Worm (Caenorhabditis elegans) whole organism, L2 larva: ENCODE measurements around the gene F26A1.1.

Source experiments
- F13H6.1 ChIP-seq: sonication (generic microtip); optimal IDR thresholded peaks from 2 replicates; lab custom pipeline; 2016; ENCODE audit warnings: missing genetic modification characterization, missing compliant biosample characterization
- R02D3.7 ChIP-seq: fragments of 150-350 bp; optimal IDR thresholded peaks from 2 replicates; lab custom pipeline; 2014; ENCODE audit warnings: missing biosample characterization, missing genetic modification characterization
- ZK546.5 ChIP-seq: sonication (generic microtip); optimal IDR thresholded peaks from 2 replicates; lab custom pipeline; 2017; ENCODE audit warnings: missing biosample characterization, missing genetic modification characterization
- alr-1 ChIP-seq: fragments of 150-350 bp; optimal IDR thresholded peaks from 2 replicates; lab custom pipeline; 2014; ENCODE audit warnings: missing biosample characterization, missing genetic modification characterization
- ama-1 ChIP-seq: fragments of 150-350 bp; optimal IDR thresholded peaks from 2 replicates; lab custom pipeline; 2018; ENCODE audit warnings: inconsistent platforms
- blmp-1 ChIP-seq: sonication (generic microtip); optimal IDR thresholded peaks from 2 replicates; lab custom pipeline; 2017; ENCODE audit warnings: missing genetic modification characterization, mild to moderate bottlenecking, missing compliant biosample characterization, antibody characterized with exemption, moderate library complexity; ENCODE audit not compliant: insufficient read depth
- ceh-16 ChIP-seq: fragments of 150-350 bp; optimal IDR thresholded peaks from 2 replicates; lab custom pipeline; 2014; ENCODE audit warnings: missing biosample characterization, missing genetic modification characterization
- ceh-82 ChIP-seq: fragments of 150-350 bp; optimal IDR thresholded peaks from 2 replicates; lab custom pipeline; 2014; ENCODE audit warnings: missing biosample characterization, missing genetic modification characterization
- crh-2 ChIP-seq: sonication (generic microtip); optimal IDR thresholded peaks from 2 replicates; lab custom pipeline; 2017; ENCODE audit warnings: missing biosample characterization, missing genetic modification characterization
- egl-27 ChIP-seq: sonication (generic microtip); optimal IDR thresholded peaks from 3 replicates; lab custom pipeline; 2017; ENCODE audit warnings: missing biosample characterization, missing genetic modification reagents, missing genetic modification characterization
- elt-1 ChIP-seq: fragments of 150-350 bp; optimal IDR thresholded peaks from 2 replicates; lab custom pipeline; 2014; ENCODE audit warnings: missing biosample characterization, missing genetic modification characterization
- elt-3 ChIP-seq: sonication (generic microtip); optimal IDR thresholded peaks from 2 replicates; lab custom pipeline; 2017; ENCODE audit warnings: missing biosample characterization, missing genetic modification characterization
- fos-1 ChIP-seq: fragments of 150-350 bp; optimal IDR thresholded peaks from 2 replicates; lab custom pipeline; 2014; ENCODE audit warnings: missing biosample characterization, missing genetic modification characterization
- gmeb-1 ChIP-seq: fragments of 150-350 bp; optimal IDR thresholded peaks from 2 replicates; lab custom pipeline; 2014; ENCODE audit warnings: missing biosample characterization, missing genetic modification characterization
- lin-11 ChIP-seq: fragments of 150-350 bp; sonication (generic microtip); optimal IDR thresholded peaks from 2 replicates; lab custom pipeline; 2014; ENCODE audit warnings: missing biosample characterization, missing genetic modification characterization, inconsistent platforms, mixed read lengths
- lin-13 ChIP-seq: fragments of 150-350 bp; optimal IDR thresholded peaks from 2 replicates; lab custom pipeline; 2014; ENCODE audit warnings: missing biosample characterization, missing genetic modification reagents, missing genetic modification characterization
- lin-39 ChIP-seq: fragments of 150-350 bp; optimal IDR thresholded peaks from 2 replicates; lab custom pipeline; 2014; ENCODE audit warnings: missing biosample characterization, missing genetic modification reagents, missing genetic modification characterization
- lsy-2 ChIP-seq, 2 experiments: fragments of 150-350 bp in 1 of 2; sonication (generic microtip) in 1 of 2; optimal IDR thresholded peaks; 2 replicates each; lab custom pipeline; 2014 to 2017; ENCODE audit warnings: missing biosample characterization in 2 of 2, missing genetic modification characterization in 2 of 2
- mab-5 ChIP-seq: fragments of 150-350 bp; optimal IDR thresholded peaks from 2 replicates; lab custom pipeline; 2014; ENCODE audit warnings: missing biosample characterization, missing genetic modification characterization
- mdl-1 ChIP-seq, 2 experiments: fragments of 150-350 bp in 1 of 2; sonication (generic microtip) in 1 of 2; optimal IDR thresholded peaks; 2 replicates each; lab custom pipeline; 2017; ENCODE audit warnings: missing biosample characterization in 2 of 2, missing genetic modification characterization in 2 of 2
- nhr-10 ChIP-seq: sonication (generic microtip); optimal IDR thresholded peaks from 2 replicates; lab custom pipeline; 2017; ENCODE audit warnings: missing biosample characterization, missing genetic modification characterization
- nhr-11 ChIP-seq: fragments of 150-350 bp; optimal IDR thresholded peaks from 2 replicates; lab custom pipeline; 2014; ENCODE audit warnings: missing biosample characterization, missing genetic modification characterization
- nhr-12 ChIP-seq: fragments of 150-350 bp; optimal IDR thresholded peaks from 2 replicates; lab custom pipeline; 2014; ENCODE audit warnings: missing biosample characterization, missing genetic modification characterization
- nhr-129 ChIP-seq: fragments of 150-350 bp; optimal IDR thresholded peaks from 2 replicates; lab custom pipeline; 2014; ENCODE audit warnings: missing biosample characterization, missing genetic modification characterization
- nhr-21 ChIP-seq: fragments of 150-350 bp; optimal IDR thresholded peaks from 2 replicates; lab custom pipeline; 2014; ENCODE audit warnings: missing biosample characterization, missing genetic modification characterization
- nhr-237 ChIP-seq: fragments of 150-350 bp; optimal IDR thresholded peaks from 2 replicates; lab custom pipeline; 2014; ENCODE audit warnings: missing biosample characterization, missing genetic modification characterization
- nhr-25 ChIP-seq: fragments of 150-350 bp; sonication (generic microtip); optimal IDR thresholded peaks from 3 replicates; lab custom pipeline; 2014; ENCODE audit warnings: missing biosample characterization, missing genetic modification characterization
- nhr-6 ChIP-seq: fragments of 150-350 bp; optimal IDR thresholded peaks from 2 replicates; lab custom pipeline; 2014; ENCODE audit warnings: missing biosample characterization, missing genetic modification characterization
- peb-1 ChIP-seq: fragments of 150-350 bp; optimal IDR thresholded peaks from 2 replicates; lab custom pipeline; 2014; ENCODE audit warnings: missing biosample characterization, missing genetic modification characterization
- sem-4 ChIP-seq: fragments of 150-350 bp; optimal IDR thresholded peaks from 2 replicates; lab custom pipeline; 2014; ENCODE audit warnings: missing biosample characterization, missing genetic modification reagents, missing genetic modification characterization
- skn-1 ChIP-seq: sonication (generic microtip); optimal IDR thresholded peaks from 2 replicates; lab custom pipeline; 2017; ENCODE audit warnings: missing biosample characterization, missing genetic modification characterization
- sma-9 ChIP-seq, 2 experiments: fragments of 150-350 bp in 1 of 2; sonication (generic microtip) in 1 of 2; optimal IDR thresholded peaks; 2 replicates each; lab custom pipeline; 2014 to 2016; ENCODE audit warnings: missing genetic modification characterization in 2 of 2, mild to moderate bottlenecking in 1 of 2, missing biosample characterization in 1 of 2, missing compliant biosample characterization in 1 of 2, missing genetic modification reagents in 1 of 2, moderate library complexity in 1 of 2
- snpc-4 ChIP-seq: fragments of 150-350 bp; optimal IDR thresholded peaks from 2 replicates; lab custom pipeline; 2014; ENCODE audit warnings: missing biosample characterization, missing genetic modification characterization
- unc-55 ChIP-seq: fragments of 150-350 bp; sonication (generic microtip); optimal IDR thresholded peaks from 3 replicates; lab custom pipeline; 2014; ENCODE audit warnings: missing biosample characterization, missing genetic modification reagents, missing genetic modification characterization
- ztf-1 ChIP-seq: fragments of 200-800 bp; sonication (Bioruptor generic); conservative IDR thresholded peaks from 2 replicates; pipeline ENCODE4 v1.3.6; 2022; ENCODE audit warnings: missing genetic modification characterization, missing compliant biosample characterization
- ztf-11 ChIP-seq: sonication (generic microtip); optimal IDR thresholded peaks from 2 replicates; lab custom pipeline; 2017; ENCODE audit warnings: missing biosample characterization, missing genetic modification characterization
- ztf-4 ChIP-seq: fragments of 150-350 bp; optimal IDR thresholded peaks from 2 replicates; lab custom pipeline; 2014; ENCODE audit warnings: missing biosample characterization, missing genetic modification characterization

F26A1.1 gene

ce11 chrIII:4850139-4850538 is at the start of gene F26A1.1:
F26A1.1 (plus strand) TSS chrIII:4850507.
- TF ChIP-seq gmeb-1 (peak; percentile 6), lsy-2 (tag; optimal IDR thresholded peaks at IDR 0.05; lab: Kevin White, UChicago) (peak in 1 of 2 experiments; percentile 38), crh-2 (peak; percentile 5), unc-55 (GFP tag; lab: Kevin White, UChicago) (peak; percentile 54), nhr-129 (peak; percentile 8), nhr-11 (no peak)
- TF ChIP-seq, all 48 proteins: peak for 5

- TF ChIP-seq lin-13 (GFP tag; lab: Kevin White, UChicago) (no peak), F13H6.1 (no peak), elt-1 (tag; lab: Kevin White, UChicago) (no peak), nhr-129 (no peak), lin-39 (tag; lab: Kevin White, UChicago) (no peak), crh-2 (no peak), ZK546.5 (tag; lab: Kevin White, UChicago) (no peak), blmp-1 (no peak), ztf-4 (tag; lab: Kevin White, UChicago) (no peak), nhr-6 (no peak), ama-1 (lab: Kevin White, UChicago) (no peak), ceh-82 (tag; lab: Kevin White, UChicago) (no peak), ztf-1 (no peak), elt-3 (tag; lab: Kevin White, UChicago) (no peak), nhr-237 (no peak), nhr-10 (no peak), alr-1 (no peak), skn-1 (no peak), R02D3.7 (tag; lab: Kevin White, UChicago) (no peak)
These were observed 47.6 kb upstream of the F26A1.1 start, which contains the start of gene metl-5 for ce11 chrIII:4802707-4803106. metl-5 (plus strand) TSS chrIII:4803007.

- TF ChIP-seq nhr-21 = no peak
- no peak for TF ChIP-seq sma-9 (GFP tag; optimal IDR thresholded peaks at IDR 0.05; lab: Kevin White, UChicago)
- TF ChIP-seq sma-9 (tag; optimal IDR thresholded peaks at IDR 0.05; lab: Kevin White, UChicago) = no peak
- no peak for TF ChIP-seq lin-39 (tag; lab: Kevin White, UChicago)
- no peak for TF ChIP-seq mdl-1 (tag; optimal IDR thresholded peaks at IDR 0.05; lab: Kevin White, UChicago)
- TF ChIP-seq nhr-12 = no peak
- TF ChIP-seq nhr-25 = no peak
- TF ChIP-seq nhr-11 = no peak
- no peak for TF ChIP-seq skn-1
- TF ChIP-seq lin-13 (GFP tag; lab: Kevin White, UChicago) = no peak
- TF ChIP-seq lsy-2 (tag; optimal IDR thresholded peaks at IDR 0.05; lab: Kevin White, UChicago) = no peak
- TF ChIP-seq ama-1 (lab: Kevin White, UChicago) = no peak
- no peak for TF ChIP-seq crh-2
- no peak for TF ChIP-seq F13H6.1
- TF ChIP-seq egl-27 (tag; lab: Kevin White, UChicago) = no peak
- no peak for TF ChIP-seq snpc-4 (tag; lab: Kevin White, UChicago)
- no peak for TF ChIP-seq elt-1 (tag; lab: Kevin White, UChicago)
- no peak for TF ChIP-seq fos-1 (tag; lab: Kevin White, UChicago)
- TF ChIP-seq lin-11 (tag; lab: Kevin White, UChicago) = no peak
- TF ChIP-seq, all 48 proteins: peak for 0
These were observed 44.0 kb upstream of the F26A1.1 start for ce11 chrIII:4806345-4806744.

- no peak for TF ChIP-seq ama-1 (lab: Kevin White, UChicago)
- TF ChIP-seq lsy-2 (tag; optimal IDR thresholded peaks at IDR 0.05; lab: Kevin White, UChicago) = peak in 1 of 2 experiments; percentile 63
These were observed 42.2 kb upstream of the F26A1.1 start for ce11 chrIII:4808089-4808488.

ce11 chrIII:4809526-4810153 is 40.7 kb upstream of the F26A1.1 start, which contains the start of gene pal-1:
pal-1 (minus strand) TSS chrIII:4809576.
- no peak for TF ChIP-seq blmp-1
- no peak for TF ChIP-seq sem-4
- TF ChIP-seq ztf-11 (tag; lab: Kevin White, UChicago) = no peak
- no peak for TF ChIP-seq peb-1
- TF ChIP-seq nhr-129 = no peak
- no peak for TF ChIP-seq lsy-2 (tag; optimal IDR thresholded peaks at IDR 0.05; lab: Kevin White, UChicago)
- TF ChIP-seq crh-2 = no peak
- no peak for TF ChIP-seq nhr-10
- TF ChIP-seq ceh-16 (tag; lab: Kevin White, UChicago) = no peak
- no peak for TF ChIP-seq nhr-6
- no peak for TF ChIP-seq mab-5
- TF ChIP-seq unc-55 (GFP tag; lab: Kevin White, UChicago) = no peak
- TF ChIP-seq snpc-4 (tag; lab: Kevin White, UChicago) = no peak
